Worm (Caenorhabditis elegans): ENCODE measurements around the gene T28A11.25.
A peak's percentile ranks its signal among the peaks of the same experiment; 100 is the strongest.

Gene T28A11.25

ce11 chrV:3256809-3257208 is 24.8 kb upstream of the T28A11.25 start:
- no peak for TF ChIP-seq sup-37 (GFP tag; optimal IDR thresholded peaks at IDR 0.05)
- no peak for TF ChIP-seq elt-3 (tag; optimal IDR thresholded peaks at IDR 0.05)
- TF ChIP-seq ceh-90 (tag; optimal IDR thresholded peaks at IDR 0.05): no peak
- no peak for TF ChIP-seq nhr-90 (tag; optimal IDR thresholded peaks at IDR 0.05; ENCODE audit: poor library complexity)
- TF ChIP-seq pag-3 (tag; optimal IDR thresholded peaks at IDR 0.05; ENCODE audit: borderline replicate concordance, insufficient read depth): no peak
- no peak for TF ChIP-seq nhr-47 (tag; optimal IDR thresholded peaks at IDR 0.05)
- no peak for TF ChIP-seq blmp-1 (tag; optimal IDR thresholded peaks at IDR 0.05)
- TF ChIP-seq sptf-1 (tag; optimal IDR thresholded peaks at IDR 0.05): no peak
- no peak for TF ChIP-seq ama-1 (optimal IDR thresholded peaks at IDR 0.05)

- TF ChIP-seq fkh-8 (tag; optimal IDR thresholded peaks at IDR 0.05) (no peak), aha-1 (tag; optimal IDR thresholded peaks at IDR 0.05) (no peak), isw-1 (GFP tag; IDR thresholded peaks at IDR 0.05) (no peak), efl-1 (optimal IDR thresholded peaks at IDR 0.05) (no peak), efl-1 (GFP tag; optimal IDR thresholded peaks at IDR 0.05 in 1 of 2) (no peak), nhr-237 (tag; optimal IDR thresholded peaks at IDR 0.05) (no peak), egl-27 (tag; optimal IDR thresholded peaks at IDR 0.05) (no peak), nhr-11 (tag; optimal IDR thresholded peaks at IDR 0.05) (no peak), lin-13 (GFP tag; optimal IDR thresholded peaks at IDR 0.05) (no peak), sptf-1 (tag; optimal IDR thresholded peaks at IDR 0.05) (no peak), ztf-4 (tag; optimal IDR thresholded peaks at IDR 0.05) (no peak), mab-9 (GFP tag; IDR thresholded peaks at IDR 0.05) (no peak), skn-1 (tag; optimal IDR thresholded peaks at IDR 0.05) (no peak)
Observed at ce11 chrV:3257277-3257676, 24.3 kb upstream of the T28A11.25 start, which contains the start of gene T28A11.22. TSS of gene T28A11.22 (plus strand) at chrV:3257577.

ce11 chrV:3259168-3259622 is 22.4 kb upstream of the T28A11.25 start, which contains the start of gene T28A11.16:
TSS of gene T28A11.16 (minus strand) at chrV:3259218.
- TF ChIP-seq pqm-1 (tag; optimal IDR thresholded peaks at IDR 0.05) (no peak), rnt-1 (tag; optimal IDR thresholded peaks at IDR 0.05) (peak; percentile 72), C16A3.4 (tag; optimal IDR thresholded peaks at IDR 0.05) (no peak), unc-98 (GFP tag; IDR thresholded peaks at IDR 0.05) (no peak), nhr-12 (tag; optimal IDR thresholded peaks at IDR 0.05) (no peak), snu-23 (GFP tag; optimal IDR thresholded peaks at IDR 0.05) (no peak), hlh-4 (tag; optimal IDR thresholded peaks at IDR 0.05) (no peak), efl-1 (optimal IDR thresholded peaks at IDR 0.05) (no peak), efl-1 (GFP tag; optimal IDR thresholded peaks at IDR 0.05 in 1 of 2) (no peak), dpl-1 (GFP tag; optimal IDR thresholded peaks at IDR 0.05) (no peak), fkh-4 (tag; optimal IDR thresholded peaks at IDR 0.05; ENCODE audit: borderline replicate concordance) (no peak), Y116A8C.19 (tag; optimal IDR thresholded peaks at IDR 0.05; ENCODE audit: borderline replicate concordance) (no peak), mef-2 (tag; optimal IDR thresholded peaks at IDR 0.05) (peak; percentile 37), alr-1 (tag; optimal IDR thresholded peaks at IDR 0.05; ENCODE audit: borderline replicate concordance) (no peak), nhr-85 (tag) (no peak), lin-39 (tag; optimal IDR thresholded peaks at IDR 0.05) (peak; percentile 17), nhr-84 (tag; optimal IDR thresholded peaks at IDR 0.05) (no peak), ceh-8 (GFP tag; optimal IDR thresholded peaks at IDR 0.05) (no peak), nhr-237 (tag; optimal IDR thresholded peaks at IDR 0.05) (no peak), sox-4 (tag; optimal IDR thresholded peaks at IDR 0.05) (no peak), mep-1 (tag; optimal IDR thresholded peaks at IDR 0.05) (no peak), ceh-82 (tag; optimal IDR thresholded peaks at IDR 0.05) (no peak), skn-1 (tag; optimal IDR thresholded peaks at IDR 0.05) (no peak), fkh-10 (GFP tag; optimal IDR thresholded peaks at IDR 0.05) (no peak), lsy-2 (tag; optimal IDR thresholded peaks at IDR 0.05) (no peak), mdl-1 (tag; optimal IDR thresholded peaks at IDR 0.05) (no peak), isw-1 (GFP tag; IDR thresholded peaks at IDR 0.05) (no peak), aha-1 (tag; optimal IDR thresholded peaks at IDR 0.05) (no peak), nhr-19 (GFP tag; conservative IDR thresholded peaks at IDR 0.05) (0 out of 2 replicates have a peak, but pooled peaks have one; percentile 19)

All from whole organism, L1 larva.